Fruit fly (Drosophila melanogaster): ENCODE data around the gene ko.

The ko gene

DNA sequence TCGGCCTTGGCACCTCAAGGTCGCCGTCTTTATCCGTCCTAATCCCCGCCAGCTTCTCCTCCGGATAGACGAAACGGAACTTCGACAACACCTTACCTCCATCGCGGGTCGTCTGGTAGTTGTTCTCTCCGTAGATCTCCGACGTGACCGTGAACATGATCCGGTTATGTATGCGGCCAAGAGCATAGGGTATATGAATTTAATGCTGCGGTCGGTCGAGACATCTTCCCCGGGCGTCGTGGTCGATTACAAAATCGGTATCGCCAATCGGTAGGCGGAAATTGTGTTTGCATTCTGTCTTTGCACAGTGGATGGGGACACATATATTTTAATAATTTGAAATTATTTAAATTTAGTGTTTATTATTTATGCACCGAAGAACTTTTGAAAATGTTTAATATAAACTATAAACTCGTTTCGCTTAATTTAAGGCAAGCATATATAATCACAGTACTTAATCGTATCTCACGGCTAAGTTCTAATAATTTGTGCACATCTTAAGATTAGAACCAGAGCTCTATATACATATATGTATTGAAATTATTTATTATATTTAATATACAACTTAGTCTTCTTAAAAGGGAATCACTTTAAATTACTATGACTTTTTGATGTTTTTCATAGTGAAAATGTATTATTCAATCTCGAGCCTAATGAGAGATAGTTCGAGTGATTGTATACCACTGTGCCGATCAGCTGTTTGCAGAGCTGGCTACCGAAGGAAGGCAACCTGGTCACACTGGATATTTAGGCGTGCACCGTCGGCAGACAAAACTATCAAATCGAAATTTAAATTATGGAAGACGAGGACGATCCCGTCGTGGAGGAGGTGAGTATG is 99.6 kb downstream of the ko start, which contains the start of the genes CG10584 and Polr3E (continued):
- TF ChIP-seq CG1603 (tag; optimal IDR thresholded peaks at IDR 0.05) (peak; percentile 26), CG8944 (GFP tag; optimal IDR thresholded peaks at IDR 0.05) (peak; percentile 26)

DNA sequence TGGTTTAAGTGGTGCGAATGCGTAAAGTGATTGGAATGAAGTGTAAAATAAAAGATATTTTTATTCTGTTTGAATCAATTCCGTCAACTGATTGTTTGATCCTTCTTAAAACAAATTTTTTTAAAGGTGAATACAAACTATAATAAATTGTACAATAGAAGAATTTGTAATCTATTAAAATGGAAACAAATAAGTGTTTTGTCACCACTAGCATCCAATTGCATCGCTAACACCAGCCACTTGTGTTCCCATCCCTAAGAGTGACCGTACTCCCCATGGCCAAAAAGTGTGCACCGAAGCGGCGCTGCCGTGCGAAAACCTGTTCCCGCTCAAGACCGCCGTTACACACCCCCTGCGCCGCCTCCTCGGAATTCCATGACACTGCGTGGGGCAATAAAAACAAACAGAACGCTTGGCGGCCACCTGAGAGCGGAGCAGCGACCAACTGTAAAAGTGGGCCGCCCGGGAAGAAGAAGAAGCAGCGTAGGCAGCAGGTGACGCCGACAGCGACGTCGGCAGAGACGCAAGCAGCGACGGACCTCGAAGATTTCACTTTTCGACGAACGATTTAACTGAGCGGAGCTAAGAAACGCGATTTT is 103.2 kb downstream of the ko start, which contains the start of gene Pdss2:
Pdss2 (plus strand) TSS at position 259 of the 599 bp plus-strand sequence.
- TF ChIP-seq tin (GFP tag; optimal IDR thresholded peaks at IDR 0.05) = peak; percentile 82
- TF ChIP-seq Myb (GFP tag; optimal IDR thresholded peaks at IDR 0.05) = peak; percentile 24
- no peak for TF ChIP-seq cg (GFP tag; optimal IDR thresholded peaks at IDR 0.05)
- peak; percentile 96 for TF ChIP-seq Ets65A (GFP tag)
- no peak for TF ChIP-seq tup (GFP tag; optimal IDR thresholded peaks at IDR 0.05)
- TF ChIP-seq CG2678 (tag; optimal IDR thresholded peaks at IDR 0.05) = peak; percentile 77
- TF ChIP-seq Oaz (GFP tag; IDR thresholded peaks at IDR 0.05) = no peak; the same call in 1 of the 2 replicates
- TF ChIP-seq CG7786 (GFP tag; optimal IDR thresholded peaks at IDR 0.05) = peak; percentile 71
- TF ChIP-seq pnt (GFP tag; optimal IDR thresholded peaks at IDR 0.05) = peak; percentile 63
- peak; percentile 67 for TF ChIP-seq gfzf (GFP tag; optimal IDR thresholded peaks at IDR 0.05)
- TF ChIP-seq CG34224 (GFP tag; IDR thresholded peaks at IDR 0.05; ENCODE audit: partially characterized antibody) = peak; percentile 64
- peak; percentile 42 for TF ChIP-seq Asciz (GFP tag; optimal IDR thresholded peaks at IDR 0.05)
- peak; percentile 86 for TF ChIP-seq ken (GFP tag; IDR thresholded peaks at IDR 0.05)
- no peak for TF ChIP-seq Trl (optimal IDR thresholded peaks at IDR 0.05)
- peak; percentile 55 for TF ChIP-seq Trl (GFP tag; optimal IDR thresholded peaks at IDR 0.05)
- TF ChIP-seq Med (GFP tag) = peak; percentile 95
- TF ChIP-seq unc-4 (GFP tag; IDR thresholded peaks at IDR 0.05; ENCODE audit: partially characterized antibody) = peak; percentile 66
- TF ChIP-seq fd3F (GFP tag; optimal IDR thresholded peaks at IDR 0.05) = peak; percentile 61
- TF ChIP-seq Dad (GFP tag; optimal IDR thresholded peaks at IDR 0.05) = peak; percentile 43
- TF ChIP-seq schlank (tag; optimal IDR thresholded peaks at IDR 0.05) = peak; percentile 4
- peak; percentile 16 for TF ChIP-seq ATbp (GFP tag; optimal IDR thresholded peaks at IDR 0.05)
- TF ChIP-seq HmgD (GFP tag; optimal IDR thresholded peaks at IDR 0.05) = peak; percentile 55
- TF ChIP-seq chn (GFP tag; optimal IDR thresholded peaks at IDR 0.05) = peak; percentile 91
- peak; percentile 52 for TF ChIP-seq Usf (GFP tag; optimal IDR thresholded peaks at IDR 0.05)
- TF ChIP-seq CG6272 (GFP tag; IDR thresholded peaks at IDR 0.05) = peak; percentile 85
- TF ChIP-seq HLHmδ (GFP tag; optimal IDR thresholded peaks at IDR 0.05) = peak; percentile 77
- TF ChIP-seq maf-S (GFP tag; optimal IDR thresholded peaks at IDR 0.05) = peak; percentile 70
- peak; percentile 96 for TF ChIP-seq kah (GFP tag; optimal IDR thresholded peaks at IDR 0.05)
- TF ChIP-seq GATAe (GFP tag; conservative IDR thresholded peaks at IDR 0.05) = no peak
- peak; percentile 53 for TF ChIP-seq Meics (GFP tag; optimal IDR thresholded peaks at IDR 0.05)
- peak; percentile 55; the same call in 2 of the 3 replicates for TF ChIP-seq HLH4C (GFP tag; IDR thresholded peaks at IDR 0.05; ENCODE audit: partially characterized antibody)
- TF ChIP-seq CG15011 (GFP tag; optimal IDR thresholded peaks at IDR 0.05) = no peak
- peak; percentile 15 for TF ChIP-seq CG17568 (GFP tag; optimal IDR thresholded peaks at IDR 0.05)
- TF ChIP-seq nom (GFP tag; optimal IDR thresholded peaks at IDR 0.05) = peak; percentile 74
- TF ChIP-seq CG14710 (tag; optimal IDR thresholded peaks at IDR 0.05) = peak; percentile 89
- no peak for TF ChIP-seq lov (optimal IDR thresholded peaks at IDR 0.05)
- 0 out of 3 replicates have a peak, but pooled peaks have one; percentile 47 for TF ChIP-seq lov (GFP tag; IDR thresholded peaks at IDR 0.05)
- TF ChIP-seq Abd-B (GFP tag; optimal IDR thresholded peaks at IDR 0.05) = peak; percentile 73
- peak; percentile 15 for TF ChIP-seq CG1792 (GFP tag; optimal IDR thresholded peaks at IDR 0.05)
- peak; percentile 75 for TF ChIP-seq Hr3 (GFP tag; optimal IDR thresholded peaks at IDR 0.05)
- TF ChIP-seq Drgx (GFP tag; IDR thresholded peaks at IDR 0.05) = peak; percentile 51
- TF ChIP-seq CG1602 (GFP tag; optimal IDR thresholded peaks at IDR 0.05) = peak; percentile 68
- TF ChIP-seq CG3407 (GFP tag; optimal IDR thresholded peaks at IDR 0.05) = peak; percentile 23
- TF ChIP-seq sens-2 (GFP tag; IDR thresholded peaks at IDR 0.05) = peak; percentile 46; the same call in 1 of the 2 replicates
